Fruit fly (Drosophila melanogaster) whole organism, prepupa: ENCODE measurements around the gene CG33269.

Experiments
- Blimp-1 ChIP-seq: fragments of 200-800 bp; sonication (Bioruptor generic); optimal IDR thresholded peaks from 3 replicates; lab custom pipeline; 2017; ENCODE audit warnings: missing biosample characterization, missing genetic modification characterization, mild to moderate bottlenecking, moderate library complexity, missing genetic modification reagents
- CG10631 ChIP-seq: fragments of 200-800 bp; sonication (Bioruptor generic); optimal IDR thresholded peaks from 2 replicates; lab custom pipeline; 2016; ENCODE audit warnings: missing biosample characterization, missing genetic modification characterization
- CG10669 ChIP-seq: fragments of 200-800 bp; sonication (Bioruptor generic); optimal IDR thresholded peaks from 3 replicates; lab custom pipeline; 2018; ENCODE audit warnings: missing biosample characterization, mild to moderate bottlenecking, missing genetic modification characterization, moderate library complexity
- CG11762 ChIP-seq: fragments of 200-800 bp; sonication (Bioruptor generic); optimal IDR thresholded peaks from 3 replicates; lab custom pipeline; 2016; ENCODE audit warnings: missing biosample characterization, missing genetic modification characterization; ENCODE audit not compliant: insufficient read depth
- CG15336 ChIP-seq: fragments of 200-800 bp; sonication (Bioruptor generic); IDR thresholded peaks from 2 replicates; pipeline ENCODE4 v1.3.6; 2022; ENCODE audit warnings: missing biosample characterization, missing genetic modification characterization
- CG16779 ChIP-seq: fragments of 200-800 bp; sonication (Bioruptor generic); optimal IDR thresholded peaks from 3 replicates; lab custom pipeline; 2017; ENCODE audit warnings: missing biosample characterization, mild to moderate bottlenecking, missing genetic modification characterization
- CG3032 ChIP-seq: fragments of 200-800 bp; optimal IDR thresholded peaks from 2 replicates; lab custom pipeline; 2019; ENCODE audit warnings: missing biosample characterization, mild to moderate bottlenecking, missing genetic modification characterization, moderate library complexity
- CG31627 ChIP-seq: fragments of 200-800 bp; sonication (Bioruptor generic); optimal IDR thresholded peaks from 3 replicates; lab custom pipeline; 2016; ENCODE audit warnings: missing biosample characterization, missing genetic modification characterization
- CG32006 ChIP-seq: fragments of 200-800 bp; sonication (Bioruptor generic); optimal IDR thresholded peaks from 3 replicates; lab custom pipeline; 2017; ENCODE audit warnings: missing biosample characterization, mild to moderate bottlenecking, missing genetic modification characterization
- CG4318 ChIP-seq: fragments of 200-800 bp; sonication (Bioruptor generic); optimal IDR thresholded peaks from 3 replicates; lab custom pipeline; 2017; ENCODE audit warnings: missing biosample characterization, mild to moderate bottlenecking, missing genetic modification characterization
- CG6163 ChIP-seq: fragments of 200-800 bp; sonication (Bioruptor generic); IDR thresholded peaks from 3 replicates; pipeline ENCODE4 v1.3.6; 2022; ENCODE audit warnings: missing biosample characterization, missing genetic modification characterization
- CG6276 ChIP-seq: fragments of 200-800 bp; sonication (Bioruptor generic); optimal IDR thresholded peaks from 2 replicates; lab custom pipeline; 2017; ENCODE audit warnings: missing biosample characterization, mild to moderate bottlenecking, missing genetic modification characterization
- CG6792 ChIP-seq: fragments of 200-800 bp; sonication (Bioruptor generic); optimal IDR thresholded peaks from 3 replicates; lab custom pipeline; 2016; ENCODE audit warnings: missing biosample characterization, missing genetic modification characterization
- CG6808 ChIP-seq: fragments of 200-800 bp; sonication (Bioruptor generic); optimal IDR thresholded peaks from 3 replicates; lab custom pipeline; 2017; ENCODE audit warnings: missing biosample characterization, missing genetic modification characterization, mild to moderate bottlenecking, moderate library complexity, missing genetic modification reagents
- CG6854 ChIP-seq: fragments of 200-800 bp; sonication (Bioruptor generic); optimal IDR thresholded peaks from 2 replicates; lab custom pipeline; 2017; ENCODE audit warnings: missing biosample characterization, mild to moderate bottlenecking, missing genetic modification characterization
- CG7368 ChIP-seq: fragments of 200-800 bp; sonication (Bioruptor generic); optimal IDR thresholded peaks from 3 replicates; lab custom pipeline; 2016; ENCODE audit warnings: missing biosample characterization, missing genetic modification characterization
- CG8119 ChIP-seq: fragments of 200-800 bp; sonication (Bioruptor generic); IDR thresholded peaks from 3 replicates; pipeline ENCODE4 v1.3.6; 2022; ENCODE audit warnings: missing biosample characterization, missing genetic modification characterization
- CG8319 ChIP-seq: fragments of 200-800 bp; sonication (Bioruptor generic); optimal IDR thresholded peaks from 3 replicates; lab custom pipeline; 2016; ENCODE audit warnings: missing biosample characterization, missing genetic modification characterization
- Eip75B ChIP-seq: fragments of 200-800 bp; sonication (Bioruptor generic); optimal IDR thresholded peaks from 3 replicates; lab custom pipeline; 2016; ENCODE audit warnings: missing biosample characterization, missing genetic modification characterization
- Eip78C ChIP-seq: fragments of 200-800 bp; sonication (Bioruptor generic); peaks from one replicate; lab custom pipeline; 2016; ENCODE audit warnings: missing biosample characterization, missing genetic modification characterization
- Eip93F ChIP-seq: fragments of 200-800 bp; sonication (Bioruptor generic); optimal IDR thresholded peaks from 2 replicates; lab custom pipeline; 2016; ENCODE audit warnings: missing biosample characterization, mild to moderate bottlenecking, missing genetic modification characterization
- Ets21C ChIP-seq: fragments of 200-800 bp; sonication (Bioruptor generic); optimal IDR thresholded peaks from 3 replicates; lab custom pipeline; 2016; ENCODE audit warnings: missing biosample characterization, missing genetic modification characterization
- Gug ChIP-seq: fragments of 200-800 bp; sonication (Bioruptor generic); IDR thresholded peaks from 2 replicates; pipeline ENCODE4 v1.3.6; 2022; ENCODE audit warnings: missing biosample characterization, missing genetic modification characterization
- Hr39 ChIP-seq: fragments of 200-800 bp; sonication (Bioruptor generic); optimal IDR thresholded peaks from 2 replicates; lab custom pipeline; 2016; ENCODE audit warnings: missing biosample characterization, missing genetic modification characterization
- Hr4 ChIP-seq: fragments of 200-800 bp; sonication (Bioruptor generic); optimal IDR thresholded peaks from 3 replicates; lab custom pipeline; 2016; ENCODE audit warnings: missing biosample characterization, missing genetic modification characterization
- OdsH ChIP-seq: fragments of 200-800 bp; sonication (Bioruptor generic); optimal IDR thresholded peaks from 3 replicates; lab custom pipeline; 2016; ENCODE audit warnings: missing biosample characterization, missing genetic modification characterization
- Smox ChIP-seq: fragments of 200-800 bp; sonication (Bioruptor generic); optimal IDR thresholded peaks from 3 replicates; lab custom pipeline; 2016; ENCODE audit warnings: missing biosample characterization, missing genetic modification characterization
- Sox102F ChIP-seq: fragments of 200-800 bp; sonication (Bioruptor generic); optimal IDR thresholded peaks from 2 replicates; lab custom pipeline; 2016; ENCODE audit warnings: missing biosample characterization, mild to moderate bottlenecking, missing genetic modification characterization
- Sox14 ChIP-seq: fragments of 200-800 bp; sonication (Bioruptor generic); optimal IDR thresholded peaks from 3 replicates; lab custom pipeline; 2016; ENCODE audit warnings: missing biosample characterization, missing genetic modification characterization
- Sox15 ChIP-seq: fragments of 200-800 bp; sonication (Bioruptor generic); optimal IDR thresholded peaks from 3 replicates; lab custom pipeline; 2016; ENCODE audit warnings: missing biosample characterization, missing genetic modification characterization
- acj6 ChIP-seq: fragments of 200-800 bp; sonication (Bioruptor generic); optimal IDR thresholded peaks from 3 replicates; lab custom pipeline; 2016; ENCODE audit warnings: missing biosample characterization, missing genetic modification characterization
- cyc ChIP-seq: fragments of 200-800 bp; sonication (Bioruptor generic); optimal IDR thresholded peaks from 3 replicates; lab custom pipeline; 2016; ENCODE audit warnings: missing biosample characterization, missing genetic modification characterization
- dac ChIP-seq: fragments of 200-800 bp; sonication (Bioruptor generic); optimal IDR thresholded peaks from 2 replicates; lab custom pipeline; 2017; ENCODE audit warnings: missing biosample characterization, mild to moderate bottlenecking, missing genetic modification characterization
- eg ChIP-seq: fragments of 200-800 bp; sonication (Bioruptor generic); IDR thresholded peaks from 3 replicates; pipeline ENCODE4 v1.3.6; 2022; ENCODE audit warnings: missing biosample characterization, missing genetic modification characterization
- esn ChIP-seq: fragments of 200-800 bp; sonication (Bioruptor generic); optimal IDR thresholded peaks from 2 replicates; lab custom pipeline; 2016; ENCODE audit warnings: missing biosample characterization, mild to moderate bottlenecking, missing genetic modification characterization, moderate library complexity
- fd59A ChIP-seq: fragments of 200-800 bp; sonication (Bioruptor generic); optimal IDR thresholded peaks from 2 replicates; lab custom pipeline; 2017; ENCODE audit warnings: missing biosample characterization, mild to moderate bottlenecking, missing genetic modification characterization, missing genetic modification reagents
- fd85E ChIP-seq: fragments of 200-800 bp; sonication (Bioruptor generic); optimal IDR thresholded peaks from 3 replicates; lab custom pipeline; 2016; ENCODE audit warnings: missing biosample characterization, missing genetic modification characterization
- fkh ChIP-seq: fragments of 200-800 bp; sonication (Bioruptor generic); optimal IDR thresholded peaks from 3 replicates; lab custom pipeline; 2017; ENCODE audit warnings: missing biosample characterization, mild to moderate bottlenecking, missing genetic modification characterization, moderate library complexity
- pdm3 ChIP-seq: fragments of 200-800 bp; sonication (Bioruptor generic); optimal IDR thresholded peaks from 3 replicates; lab custom pipeline; 2016; ENCODE audit warnings: missing biosample characterization, missing genetic modification characterization
- spab ChIP-seq: fragments of 200-800 bp; sonication (Bioruptor generic); optimal IDR thresholded peaks from 2 replicates; lab custom pipeline; 2017; ENCODE audit warnings: missing biosample characterization, mild to moderate bottlenecking, missing genetic modification characterization, missing genetic modification reagents
- ss ChIP-seq, 2 experiments: fragments of 200-800 bp; sonication (Bioruptor generic); optimal IDR thresholded peaks; 2 replicates in 1 of 2; 3 replicates in 1 of 2; lab custom pipeline; 2017 to 2018; ENCODE audit warnings: mild to moderate bottlenecking in 2 of 2, missing biosample characterization in 2 of 2, missing genetic modification characterization in 2 of 2, moderate library complexity in 1 of 2
- topi ChIP-seq: fragments of 200-800 bp; sonication (Bioruptor generic); optimal IDR thresholded peaks from 3 replicates; lab custom pipeline; 2016; ENCODE audit warnings: missing biosample characterization, missing genetic modification characterization

The CG33269 gene

DNA sequence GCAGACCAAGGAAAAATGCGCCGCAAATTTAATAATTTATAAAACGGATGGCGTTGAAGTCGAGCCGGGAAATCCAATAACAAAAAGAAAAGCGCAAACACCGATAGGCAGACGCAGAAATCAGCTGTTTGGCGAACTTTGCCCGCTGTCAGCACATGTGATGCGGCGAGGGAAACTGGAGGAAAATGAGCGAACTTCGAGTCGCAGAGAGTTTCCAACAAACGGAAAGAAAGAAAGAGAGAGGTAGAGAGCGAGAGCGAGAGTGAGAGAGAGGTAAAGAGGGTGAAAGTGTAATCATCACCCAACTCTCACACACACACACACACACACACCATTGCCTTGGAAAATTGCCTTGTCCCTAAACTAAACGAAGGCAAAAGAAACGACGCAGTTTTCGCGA lies 24.8 kb downstream of the CG33269 start (continued):
- TF ChIP-seq esn, result no peak
- peak; percentile 65 for TF ChIP-seq spab (GFP tag; lab: Kevin White, UChicago)
- TF ChIP-seq CG8319 (GFP tag; lab: Kevin White, UChicago), result no peak
- TF ChIP-seq CG6276 (GFP tag; lab: Kevin White, UChicago), result peak; percentile 91
- no peak for TF ChIP-seq Eip75B (GFP tag; lab: Kevin White, UChicago)
- TF ChIP-seq fkh (GFP tag; lab: Kevin White, UChicago), result no peak
- no peak for TF ChIP-seq OdsH (GFP tag; lab: Kevin White, UChicago)
- no peak for TF ChIP-seq CG6854 (GFP tag; lab: Kevin White, UChicago)
- TF ChIP-seq CG6808 (GFP tag; lab: Kevin White, UChicago), result peak; percentile 70
- peak; percentile 8 for TF ChIP-seq CG11762 (GFP tag; lab: Kevin White, UChicago)
- TF ChIP-seq topi, result no peak
- TF ChIP-seq cyc, result no peak
- peak; percentile 81 to 82 for TF ChIP-seq ss (GFP tag; optimal IDR thresholded peaks at IDR 0.05; lab: Kevin White, UChicago)
- TF ChIP-seq CG6792 (GFP tag; lab: Kevin White, UChicago), result no peak
- TF ChIP-seq CG7368 (GFP tag; lab: Kevin White, UChicago), result no peak
- TF ChIP-seq fd59A (GFP tag; lab: Kevin White, UChicago), result no peak
- TF ChIP-seq Eip93F (GFP tag; lab: Kevin White, UChicago), result no peak
- no peak for TF ChIP-seq CG10631 (GFP tag; lab: Kevin White, UChicago)
- no peak for TF ChIP-seq fd85E (GFP tag; lab: Kevin White, UChicago)
- peak; percentile 69 for TF ChIP-seq CG6163 (GFP tag; lab: Robert Waterston, UW)
- no peak for TF ChIP-seq Hr4 (GFP tag; lab: Kevin White, UChicago)
- TF ChIP-seq CG10669, result peak; percentile 37
- TF ChIP-seq Smox (GFP tag; lab: Kevin White, UChicago), result no peak
- no peak for TF ChIP-seq Ets21C
- no peak for TF ChIP-seq Hr39 (GFP tag; lab: Kevin White, UChicago)
- peak; percentile 0 for TF ChIP-seq CG32006 (GFP tag; lab: Kevin White, UChicago)
- TF ChIP-seq Sox15 (GFP tag; lab: Kevin White, UChicago), result no peak
- 0 out of 2 replicates have a peak, but pooled peaks have one; percentile 16 for TF ChIP-seq Gug (GFP tag; lab: Robert Waterston, UW)
- no peak for TF ChIP-seq Sox14 (GFP tag; lab: Kevin White, UChicago)
- TF ChIP-seq CG4318, result no peak
- no peak for TF ChIP-seq Sox102F (GFP tag; lab: Kevin White, UChicago)
- no peak for TF ChIP-seq pdm3 (GFP tag; lab: Kevin White, UChicago)
- TF ChIP-seq CG16779 (tag; lab: Kevin White, UChicago), result peak; percentile 71

DNA sequence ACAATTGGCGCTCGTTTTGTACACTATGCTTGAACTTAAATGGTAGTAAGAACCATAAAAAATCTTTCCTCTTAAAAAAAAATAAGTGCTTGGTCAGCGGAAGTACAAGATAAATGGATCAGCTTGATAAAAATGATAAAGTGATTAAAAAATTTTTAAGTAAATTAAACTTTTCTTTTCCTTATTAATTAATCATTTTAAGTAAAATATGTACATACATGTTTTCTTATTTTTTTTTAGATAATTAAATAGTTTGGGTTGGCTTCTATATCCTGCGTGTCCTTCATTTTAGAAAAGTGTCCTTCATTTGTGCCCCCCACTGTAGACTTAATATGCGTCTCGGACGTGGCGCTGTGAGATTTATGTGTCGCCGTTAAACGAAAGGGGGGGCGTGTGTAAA lies 25.4 kb downstream of the CG33269 start:
- TF ChIP-seq esn (no peak), fd85E (GFP tag; lab: Kevin White, UChicago) (no peak), CG6276 (GFP tag; lab: Kevin White, UChicago) (no peak), CG31627 (GFP tag; lab: Kevin White, UChicago) (no peak), CG3032 (tag; lab: Kevin White, UChicago) (no peak), Hr4 (GFP tag; lab: Kevin White, UChicago) (peak; percentile 31), ss (GFP tag; optimal IDR thresholded peaks at IDR 0.05; lab: Kevin White, UChicago) (no peak), acj6 (GFP tag; lab: Kevin White, UChicago) (peak; percentile 32), eg (GFP tag; lab: Robert Waterston, UW) (no peak), CG15336 (peak; percentile 55), CG10669 (no peak), CG4318 (peak; percentile 47), dac (GFP tag; lab: Kevin White, UChicago) (no peak), Eip78C (GFP tag; lab: Kevin White, UChicago) (peak; percentile 60), OdsH (GFP tag; lab: Kevin White, UChicago) (peak; percentile 24), Blimp-1 (GFP tag; lab: Kevin White, UChicago) (no peak), pdm3 (GFP tag; lab: Kevin White, UChicago) (peak; percentile 29), CG32006 (GFP tag; lab: Kevin White, UChicago) (peak; percentile 62), CG8119 (GFP tag; lab: Robert Waterston, UW) (peak; percentile 32; the same call in 2 of the 3 replicates)
